Worm (Caenorhabditis elegans): ENCODE data around the gene ZK930.6.

ZK930.6 gene

DNA sequence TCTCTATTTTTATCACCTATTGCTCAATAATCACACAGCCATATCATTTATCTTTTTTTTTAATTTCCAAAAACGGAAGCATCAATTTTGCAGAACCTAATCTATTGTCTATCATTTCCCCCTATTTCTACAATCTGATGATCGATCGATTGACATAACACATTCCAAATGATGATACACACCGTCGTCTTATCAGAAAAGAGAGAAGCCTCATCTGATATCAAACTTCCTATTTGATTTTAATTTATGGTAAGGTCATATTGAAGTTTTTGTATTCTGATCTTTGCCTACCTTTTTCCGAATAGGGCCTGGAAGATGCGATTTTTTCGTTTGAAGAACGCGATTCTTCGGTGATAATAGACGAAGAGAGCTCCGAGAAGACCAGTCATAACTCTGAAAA is 34.2 kb upstream of the ZK930.6 start:
- TF ChIP-seq elt-3 (tag; optimal IDR thresholded peaks at IDR 0.05) (peak in 1 of 3 experiments; percentile 24), lin-15B (tag; optimal IDR thresholded peaks at IDR 0.05) (no peak), nhr-23 (tag; optimal IDR thresholded peaks at IDR 0.05) (peak; percentile 30), nhr-76 (tag; optimal IDR thresholded peaks at IDR 0.05) (peak; percentile 76)

DNA sequence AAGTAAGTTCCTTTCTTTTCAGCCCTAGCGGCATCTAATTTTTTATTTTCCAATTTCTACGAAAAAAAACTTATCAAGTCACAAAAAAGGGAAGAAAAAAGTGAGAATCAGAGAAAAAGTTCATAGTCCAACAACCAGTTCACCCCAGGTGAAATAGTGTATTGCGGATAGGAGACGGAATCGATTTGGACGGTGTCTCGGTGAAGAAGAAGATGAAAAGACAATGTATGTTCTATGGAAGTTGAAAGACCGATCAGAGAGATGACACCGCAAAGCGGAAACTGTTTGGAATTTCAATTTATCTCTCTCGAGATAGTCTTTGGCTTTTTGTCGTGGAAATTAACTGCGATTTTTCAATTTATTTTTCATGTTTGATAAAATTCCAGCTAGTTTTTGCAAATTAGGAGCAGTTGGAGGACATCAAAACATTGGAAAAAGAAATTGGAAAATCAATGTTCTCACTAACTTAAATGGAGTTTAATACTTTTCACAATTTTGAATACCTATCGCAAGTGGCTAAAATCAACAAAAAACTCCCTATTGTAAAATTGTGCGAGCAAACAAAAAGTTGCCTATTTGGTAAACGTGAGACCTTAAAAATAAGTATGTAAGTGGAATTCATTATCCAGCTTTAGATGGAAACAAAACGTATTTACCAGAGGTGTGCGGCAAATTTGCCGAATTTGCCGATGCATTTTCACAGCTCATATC is 31.4 kb upstream of the ZK930.6 start:
- TF ChIP-seq egl-27 (tag; optimal IDR thresholded peaks at IDR 0.05), result no peak
- peak; percentile 70 for TF ChIP-seq nhr-25 (tag; optimal IDR thresholded peaks at IDR 0.05)
- TF ChIP-seq unc-39 (tag; optimal IDR thresholded peaks at IDR 0.05), result no peak
- no peak for TF ChIP-seq fkh-2 (tag; optimal IDR thresholded peaks at IDR 0.05)
- TF ChIP-seq hmg-11 (tag; optimal IDR thresholded peaks at IDR 0.05), result no peak
- TF ChIP-seq lsy-12 (tag; optimal IDR thresholded peaks at IDR 0.05), result no peak
- no peak for TF ChIP-seq nhr-28 (tag; optimal IDR thresholded peaks at IDR 0.05)
- TF ChIP-seq egl-5 (tag; optimal IDR thresholded peaks at IDR 0.05), result no peak
- no peak for TF ChIP-seq lin-39 (tag; optimal IDR thresholded peaks at IDR 0.05)
- no peak for TF ChIP-seq unc-62 (GFP tag; optimal IDR thresholded peaks at IDR 0.05)
- TF ChIP-seq elt-2 (tag; optimal IDR thresholded peaks at IDR 0.05), result no peak
- no peak for TF ChIP-seq jun-1 (tag; optimal IDR thresholded peaks at IDR 0.05)
- no peak for TF ChIP-seq ZK546.5 (tag; optimal IDR thresholded peaks at IDR 0.05)
- peak; percentile 72 for TF ChIP-seq nhr-43 (tag; optimal IDR thresholded peaks at IDR 0.05; ENCODE audit: poor library complexity, severe bottlenecking)
- no peak for TF ChIP-seq pqm-1 (tag; optimal IDR thresholded peaks at IDR 0.05)
- TF ChIP-seq mml-1 (tag; optimal IDR thresholded peaks at IDR 0.05), result no peak
- TF ChIP-seq nhr-23 (tag; optimal IDR thresholded peaks at IDR 0.05), result peak; percentile 69
- TF ChIP-seq ceh-82 (tag; optimal IDR thresholded peaks at IDR 0.05), result no peak
- TF ChIP-seq fos-1 (tag; optimal IDR thresholded peaks at IDR 0.05), result no peak

DNA sequence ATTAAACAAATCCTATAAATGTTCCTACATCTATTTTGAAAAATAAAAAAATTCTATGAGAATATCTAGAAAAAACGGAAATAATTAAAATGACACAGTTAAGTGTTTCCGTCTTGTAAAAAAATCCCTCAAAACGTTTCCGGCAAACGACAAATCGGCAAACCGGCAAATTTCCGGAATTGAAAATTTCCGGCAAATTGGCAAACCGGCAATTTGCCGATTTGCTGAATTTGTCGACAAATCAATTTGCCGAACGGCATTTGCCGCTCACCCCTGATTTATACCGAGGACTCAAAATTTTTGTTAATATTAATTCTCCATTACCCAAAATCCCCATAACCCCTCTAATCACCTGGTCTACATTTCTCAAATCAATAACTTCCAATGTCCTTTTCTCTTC is 30.6 kb upstream of the ZK930.6 start:
- TF ChIP-seq mdl-1 (tag; optimal IDR thresholded peaks at IDR 0.05) (no peak), egl-27 (tag; optimal IDR thresholded peaks at IDR 0.05) (no peak), nhr-237 (tag; optimal IDR thresholded peaks at IDR 0.05) (no peak), lin-39 (tag; optimal IDR thresholded peaks at IDR 0.05) (no peak)

DNA sequence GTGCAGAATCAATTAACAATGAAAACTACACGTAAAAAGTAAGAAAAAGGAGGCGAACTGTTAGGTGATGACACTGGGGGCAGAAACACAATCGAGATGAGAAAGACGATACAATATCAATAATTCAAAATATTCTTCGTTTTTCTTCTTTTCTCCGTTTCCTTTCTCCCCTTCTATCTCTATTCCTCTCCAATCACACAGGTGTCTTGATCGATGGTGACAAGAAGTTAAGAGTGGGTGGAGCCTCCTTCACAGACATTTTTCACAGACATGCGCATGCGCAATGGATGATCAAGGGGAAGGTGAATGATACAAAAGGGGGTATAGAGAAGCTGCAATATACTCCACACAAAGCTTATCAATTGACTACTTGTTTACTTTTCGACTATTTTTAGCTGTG is 29.0 kb upstream of the ZK930.6 start:
- no peak for TF ChIP-seq nhr-25 (tag; optimal IDR thresholded peaks at IDR 0.05)
- no peak for TF ChIP-seq lin-15B (tag; optimal IDR thresholded peaks at IDR 0.05)
- no peak for TF ChIP-seq snpc-4 (tag; optimal IDR thresholded peaks at IDR 0.05)
- no peak for TF ChIP-seq zag-1 (tag; optimal IDR thresholded peaks at IDR 0.05)
- TF ChIP-seq nhr-237 (tag; optimal IDR thresholded peaks at IDR 0.05), result no peak
- no peak for TF ChIP-seq elt-1 (tag; optimal IDR thresholded peaks at IDR 0.05)
- TF ChIP-seq eor-1 (tag; optimal IDR thresholded peaks at IDR 0.05), result no peak
- no peak for TF ChIP-seq unc-39 (tag; optimal IDR thresholded peaks at IDR 0.05)
- no peak for TF ChIP-seq fkh-10 (GFP tag; optimal IDR thresholded peaks at IDR 0.05)

- TF ChIP-seq mml-1 (tag; optimal IDR thresholded peaks at IDR 0.05) (no peak), lin-39 (tag; optimal IDR thresholded peaks at IDR 0.05) (no peak), elt-1 (tag; optimal IDR thresholded peaks at IDR 0.05) (no peak), eor-1 (tag; optimal IDR thresholded peaks at IDR 0.05) (no peak), sea-2 (GFP tag; optimal IDR thresholded peaks at IDR 0.05) (no peak)
Measured at ce11 chrII:11856361-11856760, 27.4 kb upstream of the ZK930.6 start, which contains the start of gene clh-1. TSS of gene clh-1 (minus strand) at chrII:11856461.

ce11 chrII:11859833-11860232 is 23.9 kb upstream of the ZK930.6 start:
- TF ChIP-seq ama-1 (optimal IDR thresholded peaks at IDR 0.05) (no peak), lsy-12 (tag; optimal IDR thresholded peaks at IDR 0.05) (no peak), aly-2 (tag; optimal IDR thresholded peaks at IDR 0.05) (no peak), pqm-1 (tag; optimal IDR thresholded peaks at IDR 0.05) (peak; percentile 39), ztf-4 (tag; optimal IDR thresholded peaks at IDR 0.05) (no peak), elt-2 (tag; optimal IDR thresholded peaks at IDR 0.05) (peak; percentile 52)
